Fruit fly (Drosophila melanogaster) whole organism, embryonic: ENCODE results near the gene ND-30.
A peak's percentile ranks its signal among the peaks of the same experiment; 100 is the strongest.

Experiments used
- Atf3 ChIP-seq: fragments of 200-800 bp; sonication (Bioruptor generic); optimal IDR thresholded peaks from 3 replicates; lab custom pipeline; 2016; ENCODE audit warnings: missing biosample characterization, missing genetic modification characterization
- Atf6 ChIP-seq: fragments of 200-800 bp; sonication (Bioruptor generic); IDR thresholded peaks from 2 replicates; pipeline ENCODE4 v1.3.6; 2022; ENCODE audit warnings: missing biosample characterization, missing genetic modification characterization
- Bdp1 ChIP-seq: fragments of 200-800 bp; sonication (Bioruptor generic); optimal IDR thresholded peaks from 3 replicates; lab custom pipeline; 2016; ENCODE audit warnings: missing biosample characterization, missing genetic modification characterization
- C15 ChIP-seq: fragments of 200-800 bp; sonication (Bioruptor generic); IDR thresholded peaks from 3 replicates; pipeline ENCODE4 v1.3.6; 2022; ENCODE audit warnings: missing biosample characterization, missing genetic modification characterization
- CG10366 ChIP-seq: fragments of 200-800 bp; sonication (Bioruptor generic); IDR thresholded peaks from 2 replicates; pipeline ENCODE4 v1.3.6; 2022; ENCODE audit warnings: missing biosample characterization, missing genetic modification characterization
- CG10654 ChIP-seq: fragments of 200-800 bp; sonication (Bioruptor generic); optimal IDR thresholded peaks from 2 replicates; lab custom pipeline; 2016; ENCODE audit warnings: missing biosample characterization, missing genetic modification characterization
- CG11398 ChIP-seq: fragments of 200-800 bp; sonication (Bioruptor generic); optimal IDR thresholded peaks from 2 replicates; lab custom pipeline; 2016; ENCODE audit warnings: missing biosample characterization, missing genetic modification characterization
- CG11456 ChIP-seq: fragments of 200-800 bp; sonication (Bioruptor generic); IDR thresholded peaks from 3 replicates; pipeline ENCODE4 v1.3.6; 2022; ENCODE audit warnings: missing biosample characterization, missing genetic modification characterization
- CG13424 ChIP-seq: fragments of 200-800 bp; sonication (Bioruptor generic); optimal IDR thresholded peaks from 2 replicates; lab custom pipeline; 2019; ENCODE audit warnings: missing biosample characterization, mild to moderate bottlenecking, missing genetic modification characterization, moderate library complexity
- CG13894 ChIP-seq: fragments of 200-800 bp; sonication (Bioruptor generic); optimal IDR thresholded peaks from 3 replicates; lab custom pipeline; 2018; ENCODE audit warnings: missing biosample characterization, mild to moderate bottlenecking, missing genetic modification characterization, moderate library complexity
- CG1529 ChIP-seq: fragments of 200-800 bp; sonication (Bioruptor generic); optimal IDR thresholded peaks from 3 replicates; lab custom pipeline; 2018; ENCODE audit warnings: missing biosample characterization, missing genetic modification characterization
- CG17359 ChIP-seq: fragments of 200-800 bp; sonication (Bioruptor generic); optimal IDR thresholded peaks from 3 replicates; lab custom pipeline; 2018; ENCODE audit warnings: missing biosample characterization, mild to moderate bottlenecking, missing genetic modification characterization, moderate library complexity
- CG1832 ChIP-seq: fragments of 200-800 bp; sonication (Bioruptor generic); optimal IDR thresholded peaks from 2 replicates; lab custom pipeline; 2017; ENCODE audit warnings: missing biosample characterization, mild to moderate bottlenecking, missing genetic modification characterization, inconsistent platforms
- CG18599 ChIP-seq: fragments of 200-800 bp; sonication (Bioruptor generic); optimal IDR thresholded peaks from 3 replicates; lab custom pipeline; 2017; ENCODE audit warnings: missing biosample characterization, missing genetic modification characterization, mild to moderate bottlenecking, moderate library complexity, missing genetic modification reagents
- CG2678 ChIP-seq: fragments of 200-800 bp; sonication (Bioruptor generic); optimal IDR thresholded peaks from 3 replicates; lab custom pipeline; 2019; ENCODE audit warnings: missing biosample characterization, mild to moderate bottlenecking, missing genetic modification characterization, moderate library complexity
- CG31441 ChIP-seq: fragments of 200-800 bp; sonication (Bioruptor generic); IDR thresholded peaks from 2 replicates; pipeline ENCODE4 v1.3.6; 2022; ENCODE audit warnings: missing biosample characterization, missing genetic modification characterization
- CG3407 ChIP-seq: fragments of 200-800 bp; sonication (Bioruptor generic); optimal IDR thresholded peaks from 2 replicates; lab custom pipeline; 2018; ENCODE audit warnings: missing biosample characterization, mild to moderate bottlenecking, missing genetic modification characterization
- CG3847 ChIP-seq: fragments of 200-800 bp; sonication (Bioruptor generic); IDR thresholded peaks from 2 replicates; pipeline ENCODE4 v1.3.6; 2022; ENCODE audit warnings: missing biosample characterization, missing genetic modification characterization
- CG4282 ChIP-seq: fragments of 200-800 bp; sonication (Bioruptor generic); optimal IDR thresholded peaks from 2 replicates; lab custom pipeline; 2016; ENCODE audit warnings: missing biosample characterization, missing genetic modification characterization
- CG4424 ChIP-seq: fragments of 200-800 bp; sonication (Bioruptor generic); optimal IDR thresholded peaks from 3 replicates; lab custom pipeline; 2016; ENCODE audit warnings: missing biosample characterization, missing genetic modification characterization
- CG6175 ChIP-seq: fragments of 200-800 bp; sonication (Bioruptor generic); IDR thresholded peaks from 3 replicates; pipeline ENCODE4 v1.3.6; 2022; ENCODE audit warnings: missing biosample characterization, missing genetic modification characterization
- CG6272 ChIP-seq: fragments of 200-800 bp; sonication (Bioruptor generic); IDR thresholded peaks from 2 replicates; pipeline ENCODE4 v1.3.6; 2022; ENCODE audit warnings: missing biosample characterization, missing genetic modification characterization
- CG7271 ChIP-seq: fragments of 200-800 bp; sonication (Bioruptor generic); optimal IDR thresholded peaks from 2 replicates; lab custom pipeline; 2018; ENCODE audit warnings: missing biosample characterization, mild to moderate bottlenecking, missing genetic modification characterization, moderate library complexity
- CG7786 ChIP-seq: fragments of 200-800 bp; sonication (Bioruptor generic); optimal IDR thresholded peaks from 2 replicates; lab custom pipeline; 2016; ENCODE audit warnings: missing biosample characterization, missing genetic modification characterization
- CG7928 ChIP-seq: fragments of 200-800 bp; sonication (Bioruptor generic); optimal IDR thresholded peaks from 2 replicates; lab custom pipeline; 2017; ENCODE audit warnings: missing biosample characterization, mild to moderate bottlenecking, missing genetic modification characterization
- CG9437 ChIP-seq: fragments of 200-800 bp; sonication (Bioruptor generic); optimal IDR thresholded peaks from 2 replicates; lab custom pipeline; 2018; ENCODE audit warnings: missing biosample characterization, mild to moderate bottlenecking, missing genetic modification characterization
- Deaf1 ChIP-seq: fragments of 200-800 bp; optimal IDR thresholded peaks from 3 replicates; lab custom pipeline; 2019; ENCODE audit warnings: missing biosample characterization, mild to moderate bottlenecking, missing genetic modification characterization, moderate library complexity
- Fer3 ChIP-seq: fragments of 200-800 bp; sonication (Bioruptor generic); optimal IDR thresholded peaks from 2 replicates; lab custom pipeline; 2018; ENCODE audit warnings: missing biosample characterization, mild to moderate bottlenecking, missing genetic modification characterization, moderate library complexity
- Kr ChIP-seq: fragments of 200-800 bp; sonication (Bioruptor generic); optimal IDR thresholded peaks from 2 replicates; lab custom pipeline; 2017; ENCODE audit warnings: missing biosample characterization, mild to moderate bottlenecking, missing genetic modification characterization
- MESR4 ChIP-seq: fragments of 200-800 bp; sonication (Bioruptor generic); optimal IDR thresholded peaks from 2 replicates; lab custom pipeline; 2018; ENCODE audit warnings: missing biosample characterization, mild to moderate bottlenecking, missing genetic modification characterization, moderate library complexity
- Mrtf ChIP-seq: fragments of 200-800 bp; sonication (Bioruptor generic); IDR thresholded peaks from 3 replicates; pipeline ENCODE4 v1.3.6; 2022; ENCODE audit warnings: missing biosample characterization, missing genetic modification characterization
- Myb ChIP-seq: fragments of 200-800 bp; sonication (Bioruptor generic); optimal IDR thresholded peaks from 2 replicates; lab custom pipeline; 2016; ENCODE audit warnings: missing biosample characterization, missing genetic modification characterization
- Sox102F ChIP-seq: fragments of 200-800 bp; sonication (Bioruptor generic); optimal IDR thresholded peaks from 2 replicates; lab custom pipeline; 2018; ENCODE audit warnings: missing biosample characterization, mild to moderate bottlenecking, missing genetic modification characterization, moderate library complexity
- Xrp1 ChIP-seq: fragments of 200-800 bp; sonication (Bioruptor generic); IDR thresholded peaks from 2 replicates; pipeline ENCODE4 v1.3.6; 2022; ENCODE audit warnings: missing biosample characterization, missing genetic modification characterization
- aop ChIP-seq: fragments of 200-800 bp; sonication (Bioruptor generic); IDR thresholded peaks from 2 replicates; pipeline ENCODE4 v1.3.6; 2022; ENCODE audit warnings: missing biosample characterization, missing genetic modification characterization
- crol ChIP-seq: fragments of 200-800 bp; sonication (Bioruptor generic); IDR thresholded peaks from 2 replicates; pipeline ENCODE4 v1.3.6; 2022; ENCODE audit warnings: missing biosample characterization, missing genetic modification characterization
- dysf ChIP-seq: fragments of 200-800 bp; sonication (Bioruptor generic); IDR thresholded peaks from 3 replicates; pipeline ENCODE4 v1.3.6; 2022; ENCODE audit warnings: missing biosample characterization, missing genetic modification characterization
- emc ChIP-seq: fragments of 200-800 bp; sonication (Bioruptor generic); optimal IDR thresholded peaks from 2 replicates; lab custom pipeline; 2016; ENCODE audit warnings: missing biosample characterization, missing genetic modification characterization
- en ChIP-seq: fragments of 200-800 bp; sonication (Bioruptor generic); optimal IDR thresholded peaks from 2 replicates; lab custom pipeline; 2016; ENCODE audit warnings: missing biosample characterization, missing genetic modification characterization
- eve ChIP-seq, 2 experiments: fragments of >200 bp; optimal IDR thresholded peaks; 2 replicates each; lab custom pipeline; 2017; ENCODE audit warnings: missing biosample characterization in 2 of 2, missing genetic modification characterization in 2 of 2
- gem ChIP-seq: fragments of 200-800 bp; sonication (Bioruptor generic); optimal IDR thresholded peaks from 2 replicates; lab custom pipeline; 2019; ENCODE audit warnings: missing biosample characterization, mild to moderate bottlenecking, missing genetic modification characterization, moderate library complexity
- gfzf ChIP-seq: fragments of 200-800 bp; sonication (Bioruptor generic); optimal IDR thresholded peaks from 2 replicates; lab custom pipeline; 2016; ENCODE audit warnings: missing biosample characterization, mild to moderate bottlenecking, missing genetic modification characterization, moderate library complexity
- gsb-n ChIP-seq: fragments of 200-800 bp; sonication (Bioruptor generic); optimal IDR thresholded peaks from 3 replicates; lab custom pipeline; 2018; ENCODE audit warnings: missing biosample characterization, mild to moderate bottlenecking, missing genetic modification characterization
- h ChIP-seq: fragments of >200 bp; optimal IDR thresholded peaks from 2 replicates; lab custom pipeline; 2017
- mirr ChIP-seq: fragments of 200-800 bp; sonication (Bioruptor generic); optimal IDR thresholded peaks from 3 replicates; lab custom pipeline; 2018; ENCODE audit warnings: missing biosample characterization, mild to moderate bottlenecking, missing genetic modification characterization
- pfk ChIP-seq: fragments of 200-800 bp; sonication (Bioruptor generic); optimal IDR thresholded peaks from 2 replicates; lab custom pipeline; 2018; ENCODE audit warnings: missing biosample characterization, mild to moderate bottlenecking, missing genetic modification characterization, moderate library complexity
- rib ChIP-seq: fragments of 200-800 bp; sonication (Bioruptor generic); IDR thresholded peaks from 2 replicates; pipeline ENCODE4 v1.3.6; 2022; ENCODE audit warnings: missing biosample characterization, missing genetic modification characterization
- sens ChIP-seq: fragments of 200-800 bp; sonication (Bioruptor generic); peaks from one replicate; lab custom pipeline; 2016; ENCODE audit warnings: missing biosample characterization, missing genetic modification characterization
- so ChIP-seq: fragments of 200-800 bp; sonication (Bioruptor generic); IDR thresholded peaks from 3 replicates; pipeline ENCODE4 v1.3.6; 2022; ENCODE audit warnings: missing biosample characterization, missing genetic modification characterization
- toy ChIP-seq: fragments of 200-800 bp; sonication (Bioruptor generic); IDR thresholded peaks from 2 replicates; pipeline ENCODE4 v1.3.6; 2022; ENCODE audit warnings: missing biosample characterization, missing genetic modification characterization
- usp ChIP-seq: fragments of >200 bp; optimal IDR thresholded peaks from 2 replicates; lab custom pipeline; 2017; ENCODE audit warnings: missing biosample characterization, missing genetic modification characterization
- wor ChIP-seq: fragments of 200-800 bp; sonication (Bioruptor generic); IDR thresholded peaks from 2 replicates; pipeline ENCODE4 v1.3.6; 2022; ENCODE audit warnings: missing biosample characterization, missing genetic modification characterization
- zen2 ChIP-seq: fragments of 200-800 bp; sonication (Bioruptor generic); IDR thresholded peaks from 3 replicates; pipeline ENCODE4 v1.3.6; 2022; ENCODE audit warnings: missing biosample characterization, missing genetic modification characterization; ENCODE audit not compliant: partially characterized antibody

Gene ND-30

dm6 chr3L:3127544-3127943 lies 31.8 kb downstream of the ND-30 start, which contains the start of gene promL (continued):
- peak; percentile 35; the same call in 1 of the 2 replicates for TF ChIP-seq CG10366 (GFP tag; lab: Robert Waterston, UW)
- peak; percentile 73 for TF ChIP-seq CG13894
- no peak for TF ChIP-seq C15
- TF ChIP-seq emc (GFP tag; lab: Kevin White, UChicago), result peak; percentile 4
- TF ChIP-seq crol (GFP tag; lab: Robert Waterston, UW), result no peak
- TF ChIP-seq gem (tag; lab: Kevin White, UChicago), result peak; percentile 39
- peak; percentile 18 for TF ChIP-seq Atf3 (GFP tag; lab: Kevin White, UChicago)
- TF ChIP-seq Atf6 (GFP tag; lab: Robert Waterston, UW), result no peak
- TF ChIP-seq CG2678 (tag; lab: Kevin White, UChicago), result peak; percentile 41
- TF ChIP-seq h, result no peak
- peak; percentile 57 for TF ChIP-seq Bdp1 (GFP tag; lab: Kevin White, UChicago)
- peak; percentile 7 for TF ChIP-seq CG1529 (GFP tag; lab: Kevin White, UChicago)
- TF ChIP-seq Myb, result peak; percentile 99
- TF ChIP-seq CG7928 (GFP tag; lab: Kevin White, UChicago), result peak; percentile 95
- no peak for TF ChIP-seq Sox102F (GFP tag; lab: Kevin White, UChicago)
- TF ChIP-seq CG18599, result peak; percentile 71
- no peak for TF ChIP-seq pfk (GFP tag; lab: Kevin White, UChicago)
- peak; percentile 39 for TF ChIP-seq CG3407 (GFP tag; lab: Kevin White, UChicago)
- no peak for TF ChIP-seq toy
- no peak for TF ChIP-seq zen2
- TF ChIP-seq CG1832 (GFP tag; lab: Kevin White, UChicago), result no peak
- TF ChIP-seq CG4424 (GFP tag; lab: Kevin White, UChicago), result peak; percentile 37
- peak; percentile 7 for TF ChIP-seq en
- TF ChIP-seq so (GFP tag; lab: Robert Waterston, UW), result no peak
- TF ChIP-seq CG11456 (GFP tag; lab: Robert Waterston, UW), result no peak
- peak; percentile 41 for TF ChIP-seq CG17359 (tag; lab: Kevin White, UChicago)
- no peak for TF ChIP-seq Mrtf
- no peak for TF ChIP-seq CG6272
- TF ChIP-seq Deaf1 (tag; lab: Kevin White, UChicago), result peak; percentile 40
- TF ChIP-seq MESR4 (GFP tag; lab: Kevin White, UChicago), result peak; percentile 89
- peak; percentile 27 for TF ChIP-seq CG7786
- peak; percentile 67 for TF ChIP-seq gsb-n (tag; lab: Kevin White, UChicago)
- peak; percentile 70 for TF ChIP-seq CG31441 (GFP tag; lab: Robert Waterston, UW)
- no peak for TF ChIP-seq CG6175 (GFP tag; lab: Robert Waterston, UW)
- no peak for TF ChIP-seq eve (GFP tag; optimal IDR thresholded peaks at IDR 0.05; lab: Kevin White, UChicago)
- TF ChIP-seq Fer3 (tag; lab: Kevin White, UChicago), result peak; percentile 53
- TF ChIP-seq gfzf (GFP tag; lab: Kevin White, UChicago), result peak; percentile 99
- peak; percentile 50 for TF ChIP-seq CG9437 (GFP tag; lab: Kevin White, UChicago)
- peak; percentile 29 for TF ChIP-seq CG13424 (tag; lab: Kevin White, UChicago)
- peak; percentile 5; the same call in 1 of the 2 replicates for TF ChIP-seq Xrp1 (GFP tag; lab: Robert Waterston, UW)
- no peak for TF ChIP-seq Kr (GFP tag; lab: Kevin White, UChicago)
- TF ChIP-seq wor (GFP tag; lab: Robert Waterston, UW), result no peak
- TF ChIP-seq CG4282 (GFP tag; lab: Kevin White, UChicago), result no peak
- no peak for TF ChIP-seq rib
- no peak for TF ChIP-seq usp
- TF ChIP-seq CG10654 (GFP tag; lab: Kevin White, UChicago), result no peak
- TF ChIP-seq CG7271 (tag; lab: Kevin White, UChicago), result peak; percentile 26
- peak; percentile 64; the same call in 2 of the 3 replicates for TF ChIP-seq dysf (GFP tag; lab: Robert Waterston, UW)
- peak; percentile 75 for TF ChIP-seq sens (GFP tag; lab: Kevin White, UChicago)
- TF ChIP-seq mirr (GFP tag; lab: Kevin White, UChicago), result peak; percentile 47
- TF ChIP-seq CG3847, result 0 out of 2 replicates have a peak, but pooled peaks have one; percentile 28
- peak; percentile 51 for TF ChIP-seq CG11398 (GFP tag; lab: Kevin White, UChicago)
- TF ChIP-seq aop (GFP tag; lab: Robert Waterston, UW), result no peak
